Worm (Caenorhabditis elegans) whole organism, young adult: Measurements from ENCODE around the gene dhrr-1.
A peak's percentile ranks its signal among the peaks of the same experiment; 100 is the strongest.

Experiments
- D2030.7 ChIP-seq: fragments of 200-800 bp; sonication (Bioruptor generic); IDR thresholded peaks from 2 replicates; pipeline ENCODE4 v1.3.6; 2022; ENCODE audit warnings: missing genetic modification reagents, missing genetic modification characterization, missing compliant biosample characterization
- F10E7.11 ChIP-seq: sonication (generic microtip); optimal IDR thresholded peaks from 2 replicates; lab custom pipeline; 2017; ENCODE audit warnings: mild to moderate bottlenecking, missing genetic modification characterization, moderate library complexity, missing compliant biosample characterization
- F37B4.10 ChIP-seq: fragments of 200-800 bp; sonication (Bioruptor generic); IDR thresholded peaks from 2 replicates; pipeline ENCODE4 v1.3.6; 2022; ENCODE audit warnings: missing genetic modification characterization, missing compliant biosample characterization
- F49E8.2 ChIP-seq: sonication (generic microtip); optimal IDR thresholded peaks from 3 replicates; lab custom pipeline; 2017; ENCODE audit warnings: missing genetic modification characterization, mild to moderate bottlenecking, missing compliant biosample characterization, antibody characterized with exemption, moderate library complexity; ENCODE audit not compliant: insufficient read depth
- F52B5.7 ChIP-seq: sonication (generic microtip); optimal IDR thresholded peaks from 2 replicates; lab custom pipeline; 2016; ENCODE audit warnings: mild to moderate bottlenecking, missing genetic modification characterization, missing compliant biosample characterization
- F55B11.4 ChIP-seq: sonication (generic microtip); optimal IDR thresholded peaks from 2 replicates; lab custom pipeline; 2016; ENCODE audit warnings: missing compliant biosample characterization, missing genetic modification characterization, borderline replicate concordance; ENCODE audit not compliant: insufficient read depth
- Y53G8AR.9 ChIP-seq: fragments of 200-800 bp; sonication (Bioruptor generic); conservative IDR thresholded peaks from 2 replicates; pipeline ENCODE4 v1.3.6; 2022; ENCODE audit warnings: missing genetic modification reagents, missing genetic modification characterization, missing compliant biosample characterization
- Y79H2A.3 ChIP-seq: fragments of 200-800 bp; sonication (Bioruptor generic); conservative IDR thresholded peaks from 2 replicates; pipeline ENCODE4 v1.3.6; 2022; ENCODE audit warnings: missing genetic modification reagents, missing genetic modification characterization, missing compliant biosample characterization
- ZK185.1 ChIP-seq: sonication (generic microtip); optimal IDR thresholded peaks from 2 replicates; lab custom pipeline; 2016; ENCODE audit warnings: mild to moderate bottlenecking, missing genetic modification characterization, missing compliant biosample characterization; ENCODE audit not compliant: poor library complexity, severe bottlenecking
- aptf-2 ChIP-seq: fragments of 200-800 bp; sonication (Bioruptor generic); conservative IDR thresholded peaks from 2 replicates; pipeline ENCODE4 v1.3.6; 2022; ENCODE audit warnings: missing genetic modification reagents, missing genetic modification characterization, missing compliant biosample characterization
- atf-7 ChIP-seq: sonication (generic microtip); optimal IDR thresholded peaks from 2 replicates; lab custom pipeline; 2017; ENCODE audit warnings: mild to moderate bottlenecking, missing genetic modification characterization, missing compliant biosample characterization
- attf-5 ChIP-seq: fragments of 200-800 bp; sonication (Bioruptor generic); optimal IDR thresholded peaks from 2 replicates; lab custom pipeline; 2018; ENCODE audit warnings: mild to moderate bottlenecking, missing genetic modification characterization, missing compliant biosample characterization
- attf-6 ChIP-seq: fragments of 200-800 bp; sonication (Bioruptor generic); IDR thresholded peaks from 2 replicates; pipeline ENCODE4 v1.3.6; 2022; ENCODE audit warnings: missing genetic modification reagents, missing genetic modification characterization, missing compliant biosample characterization
- bed-1 ChIP-seq: fragments of 200-800 bp; sonication (Bioruptor generic); IDR thresholded peaks from 2 replicates; pipeline ENCODE4 v1.3.6; 2022; ENCODE audit warnings: missing genetic modification reagents, missing genetic modification characterization, missing compliant biosample characterization
- bed-2 ChIP-seq: fragments of 200-800 bp; sonication (Bioruptor generic); IDR thresholded peaks from 2 replicates; pipeline ENCODE4 v1.3.6; 2022; ENCODE audit warnings: missing genetic modification reagents, missing genetic modification characterization, missing compliant biosample characterization
- ceh-58 ChIP-seq: fragments of 200-800 bp; sonication (Bioruptor generic); IDR thresholded peaks from 2 replicates; pipeline ENCODE4 v1.3.6; 2022; ENCODE audit warnings: missing genetic modification characterization, missing compliant biosample characterization
- dox-1 ChIP-seq: fragments of 200-800 bp; sonication (Bioruptor generic); IDR thresholded peaks from 2 replicates; pipeline ENCODE4 v1.3.6; 2022; ENCODE audit warnings: missing genetic modification reagents, missing genetic modification characterization, missing compliant biosample characterization
- egrh-3 ChIP-seq: fragments of 200-800 bp; sonication (Bioruptor generic); IDR thresholded peaks from 2 replicates; pipeline ENCODE4 v1.3.6; 2022; ENCODE audit warnings: missing genetic modification reagents, missing genetic modification characterization, missing compliant biosample characterization
- ekl-4 ChIP-seq: fragments of 200-800 bp; sonication (Bioruptor generic); IDR thresholded peaks from 2 replicates; pipeline ENCODE4 v1.3.6; 2022; ENCODE audit warnings: missing genetic modification reagents, missing genetic modification characterization, missing compliant biosample characterization
- hlh-12 ChIP-seq: sonication (generic microtip); optimal IDR thresholded peaks from 2 replicates; lab custom pipeline; 2016; ENCODE audit warnings: missing genetic modification characterization, missing compliant biosample characterization
- hlh-26 ChIP-seq: fragments of 200-800 bp; sonication (Bioruptor generic); conservative IDR thresholded peaks from 2 replicates; pipeline ENCODE4 v1.3.6; 2022; ENCODE audit warnings: missing genetic modification reagents, missing genetic modification characterization, missing compliant biosample characterization
- hmg-20 ChIP-seq: fragments of 200-800 bp; sonication (Bioruptor generic); IDR thresholded peaks from 2 replicates; pipeline ENCODE4 v1.3.6; 2022; ENCODE audit warnings: missing genetic modification reagents, missing genetic modification characterization, missing compliant biosample characterization
- hrde-1 ChIP-seq: sonication (generic microtip); optimal IDR thresholded peaks from 2 replicates; lab custom pipeline; 2016; ENCODE audit warnings: missing genetic modification characterization, mild to moderate bottlenecking, missing compliant biosample characterization, moderate library complexity, missing genotype, missing genetic modification reagents, borderline replicate concordance
- hsf-1 ChIP-seq: fragments of 200-800 bp; sonication (Bioruptor generic); IDR thresholded peaks from 2 replicates; pipeline ENCODE4 v1.3.6; 2022; ENCODE audit warnings: missing genetic modification reagents, missing genetic modification characterization, missing compliant biosample characterization
- let-607 ChIP-seq, 2 experiments: fragments of 200-800 bp in 1 of 2; sonication (Bioruptor generic) in 1 of 2; sonication (generic microtip) in 1 of 2; optimal IDR thresholded peaks; 2 replicates each; lab custom pipeline; 2016 to 2018; ENCODE audit warnings: mild to moderate bottlenecking in 2 of 2, missing compliant biosample characterization in 2 of 2, missing genetic modification characterization in 2 of 2, moderate library complexity in 2 of 2, missing genotype in 1 of 2
- lin-54 ChIP-seq: fragments of 200-800 bp; sonication (Bioruptor generic); optimal IDR thresholded peaks from 2 replicates; lab custom pipeline; 2018; ENCODE audit warnings: mild to moderate bottlenecking, missing genetic modification characterization, missing compliant biosample characterization
- lir-1 ChIP-seq: fragments of 200-800 bp; sonication (Bioruptor generic); conservative IDR thresholded peaks from 2 replicates; pipeline ENCODE4 v1.3.6; 2022; ENCODE audit warnings: missing genetic modification reagents, missing genetic modification characterization, missing compliant biosample characterization
- lsl-1 ChIP-seq: fragments of 200-800 bp; sonication (Bioruptor generic); optimal IDR thresholded peaks from 2 replicates; lab custom pipeline; 2018; ENCODE audit warnings: mild to moderate bottlenecking, missing genetic modification characterization, moderate library complexity, missing compliant biosample characterization
- madf-10 ChIP-seq: sonication (generic microtip); optimal IDR thresholded peaks from 2 replicates; lab custom pipeline; 2016; ENCODE audit warnings: mild to moderate bottlenecking, missing genetic modification characterization, missing compliant biosample characterization
- madf-8 ChIP-seq: fragments of 200-800 bp; sonication (Bioruptor generic); conservative IDR thresholded peaks from 2 replicates; pipeline ENCODE4 v1.3.6; 2022; ENCODE audit warnings: missing genetic modification reagents, missing genetic modification characterization, missing compliant biosample characterization
- mel-28 ChIP-seq: sonication (generic microtip); optimal IDR thresholded peaks from 2 replicates; lab custom pipeline; 2016; ENCODE audit warnings: borderline replicate concordance, mild to moderate bottlenecking, missing genetic modification characterization, missing compliant biosample characterization
- nfya-1 ChIP-seq: sonication (generic microtip); optimal IDR thresholded peaks from 2 replicates; lab custom pipeline; 2017; ENCODE audit warnings: antibody characterized with exemption, missing compliant biosample characterization, missing genetic modification characterization, borderline replicate concordance; ENCODE audit not compliant: insufficient read depth
- nfya-2 ChIP-seq: fragments of 200-800 bp; sonication (Bioruptor generic); IDR thresholded peaks from 2 replicates; pipeline ENCODE4 v1.3.6; 2022; ENCODE audit warnings: missing genetic modification reagents, missing genetic modification characterization, missing compliant biosample characterization
- nfyb-1 ChIP-seq: fragments of 200-800 bp; sonication (Bioruptor generic); IDR thresholded peaks from 2 replicates; pipeline ENCODE4 v1.3.6; 2022; ENCODE audit warnings: missing genetic modification reagents, missing genetic modification characterization, missing compliant biosample characterization
- nhr-120 ChIP-seq: fragments of 200-800 bp; sonication (Bioruptor generic); IDR thresholded peaks from 2 replicates; pipeline ENCODE4 v1.3.6; 2022; ENCODE audit warnings: missing genetic modification characterization, missing compliant biosample characterization
- rpc-1 ChIP-seq, 2 experiments: fragments of 150-350 bp in 1 of 2; sonication (generic microtip) in 1 of 2; optimal IDR thresholded peaks; 2 replicates each; lab custom pipeline; 2014 to 2018; ENCODE audit warnings: missing biosample characterization in 1 of 2, missing genetic modification characterization in 1 of 2, missing genetic modification reagents in 1 of 2, missing genotype in 1 of 2
- somi-1 ChIP-seq: fragments of 200-800 bp; sonication (Bioruptor generic); optimal IDR thresholded peaks from 2 replicates; lab custom pipeline; 2018; ENCODE audit warnings: mild to moderate bottlenecking, missing genetic modification characterization, missing compliant biosample characterization
- sptf-2 ChIP-seq: fragments of 200-800 bp; sonication (Bioruptor generic); optimal IDR thresholded peaks from 2 replicates; lab custom pipeline; 2018; ENCODE audit warnings: mild to moderate bottlenecking, missing genetic modification characterization, missing compliant biosample characterization
- tbp1 ChIP-seq: fragments of 200-800 bp; sonication (Bioruptor generic); optimal IDR thresholded peaks from 2 replicates; lab custom pipeline; 2018; ENCODE audit warnings: mild to moderate bottlenecking, missing genetic modification characterization, missing compliant biosample characterization
- tlf-1 ChIP-seq: fragments of 200-800 bp; sonication (Bioruptor generic); optimal IDR thresholded peaks from 2 replicates; lab custom pipeline; 2018; ENCODE audit warnings: mild to moderate bottlenecking, missing genetic modification characterization, missing compliant biosample characterization
- unc-130 ChIP-seq: sonication (generic microtip); optimal IDR thresholded peaks from 2 replicates; lab custom pipeline; 2016; ENCODE audit warnings: missing genetic modification reagents, missing genetic modification characterization, missing compliant biosample characterization
- zim-3 ChIP-seq: sonication (generic microtip); optimal IDR thresholded peaks from 2 replicates; lab custom pipeline; 2017; ENCODE audit warnings: mild to moderate bottlenecking, missing genetic modification characterization, moderate library complexity, missing compliant biosample characterization
- ztf-18 ChIP-seq: sonication (generic microtip); optimal IDR thresholded peaks from 2 replicates; lab custom pipeline; 2016; ENCODE audit warnings: missing genotype, mild to moderate bottlenecking, missing genetic modification characterization, missing compliant biosample characterization
- ztf-26 ChIP-seq: sonication (generic microtip); optimal IDR thresholded peaks from 2 replicates; lab custom pipeline; 2017; ENCODE audit warnings: missing genetic modification characterization, missing compliant biosample characterization
- ztf-28 ChIP-seq: fragments of 200-800 bp; sonication (Bioruptor generic); IDR thresholded peaks from 2 replicates; pipeline ENCODE4 v1.3.6; 2022; ENCODE audit warnings: missing genetic modification reagents, missing genetic modification characterization, missing compliant biosample characterization

dhrr-1 gene

DNA sequence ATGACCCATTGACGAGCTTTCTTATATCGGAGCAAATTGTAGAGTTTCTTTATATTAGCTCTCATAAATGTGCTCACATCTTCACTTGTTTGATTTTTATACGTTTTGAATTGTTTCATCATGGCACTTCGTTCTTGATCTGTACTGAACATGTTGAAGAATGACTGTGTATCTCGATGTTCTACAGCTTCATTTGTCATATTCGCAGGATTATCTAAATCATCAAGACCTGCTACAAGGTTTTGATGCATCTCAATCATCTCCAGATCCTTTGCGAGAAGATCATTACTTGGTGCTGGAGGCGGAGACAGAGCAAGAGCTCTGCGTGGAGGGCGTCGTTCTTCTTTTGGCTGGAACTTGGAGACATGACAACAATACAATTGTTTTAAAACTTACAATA is 41.2 kb upstream of the dhrr-1 start:
- no peak for TF ChIP-seq ztf-26 (tag; lab: Kevin White, UChicago)
- no peak for TF ChIP-seq tlf-1 (GFP tag; lab: Kevin White, UChicago)
- no peak for TF ChIP-seq ceh-58 (GFP tag; lab: Robert Waterston, UW)
- no peak for TF ChIP-seq dox-1 (GFP tag; lab: Robert Waterston, UW)
- no peak for TF ChIP-seq atf-7 (tag; lab: Kevin White, UChicago)
- no peak for TF ChIP-seq hlh-12 (tag; lab: Kevin White, UChicago)
- TF ChIP-seq aptf-2 (GFP tag; lab: Robert Waterston, UW) = no peak
- no peak for TF ChIP-seq zim-3 (tag; lab: Kevin White, UChicago)
- no peak for TF ChIP-seq hlh-26
- no peak for TF ChIP-seq madf-10 (tag; lab: Kevin White, UChicago)

DNA sequence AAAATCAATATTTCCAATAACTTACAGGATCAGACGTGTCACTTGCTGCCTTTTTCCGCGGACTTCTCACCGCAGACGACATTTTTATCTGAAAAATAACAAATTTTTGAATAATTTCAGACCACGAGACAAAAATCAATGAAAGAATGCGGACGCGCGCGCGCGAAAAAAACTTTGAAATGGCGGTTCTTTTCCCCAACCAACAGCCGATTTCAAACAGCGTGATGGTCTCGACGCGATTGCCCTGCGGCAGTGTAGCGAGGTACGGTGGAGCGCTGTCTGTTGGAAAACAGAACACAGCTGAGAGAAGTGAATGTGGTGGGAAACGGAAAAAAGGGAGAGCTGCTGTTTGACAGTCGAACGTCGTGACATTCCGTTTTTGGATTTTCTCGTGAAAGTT is 40.4 kb upstream of the dhrr-1 start, which contains the start of gene lin-9:
TSS of gene lin-9 (minus strand) at position 88 of the 400 bp plus-strand sequence.
- TF ChIP-seq F52B5.7 (tag; lab: Kevin White, UChicago) (no peak), ekl-4 (GFP tag; lab: Robert Waterston, UW) (peak; percentile 96), nhr-120 (GFP tag; lab: Robert Waterston, UW) (no peak), hsf-1 (GFP tag; lab: Robert Waterston, UW) (peak; percentile 93), F49E8.2 (tag; lab: Kevin White, UChicago) (peak; percentile 59), madf-8 (GFP tag; lab: Robert Waterston, UW) (peak; percentile 98), lsl-1 (GFP tag; lab: Kevin White, UChicago) (peak; percentile 97), unc-130 (GFP tag; lab: Kevin White, UChicago) (peak; percentile 93), mel-28 (tag; lab: Kevin White, UChicago) (no peak), bed-1 (no peak), F37B4.10 (GFP tag; lab: Robert Waterston, UW) (peak; percentile 91; the same call in 1 of the 2 replicates), tbp1 (GFP tag; lab: Kevin White, UChicago) (peak; percentile 75), F55B11.4 (no peak), attf-5 (peak; percentile 95), lin-54 (GFP tag; lab: Kevin White, UChicago) (peak; percentile 99), nfya-1 (tag; lab: Kevin White, UChicago) (no peak), D2030.7 (GFP tag; lab: Robert Waterston, UW) (peak; percentile 95), nfyb-1 (GFP tag; lab: Robert Waterston, UW) (peak; percentile 98), egrh-3 (peak; percentile 82), F10E7.11 (peak; percentile 49), sptf-2 (GFP tag; lab: Kevin White, UChicago) (no peak), hmg-20 (GFP tag; lab: Robert Waterston, UW) (peak; percentile 91), ztf-18 (tag; lab: Kevin White, UChicago) (peak; percentile 87), nfya-2 (GFP tag; lab: Robert Waterston, UW) (0 out of 2 replicates have a peak, but pooled peaks have one; percentile 89), bed-2 (peak; percentile 91), ztf-26 (tag; lab: Kevin White, UChicago) (peak; percentile 93), ZK185.1 (tag; lab: Kevin White, UChicago) (peak; percentile 91), let-607 (tag; optimal IDR thresholded peaks at IDR 0.05; lab: Kevin White, UChicago) (peak; percentile 88 to 91), somi-1 (peak; percentile 65), dox-1 (GFP tag; lab: Robert Waterston, UW) (peak; percentile 99), lir-1 (GFP tag; lab: Robert Waterston, UW) (peak; percentile 78), Y79H2A.3 (GFP tag; lab: Robert Waterston, UW) (peak; percentile 82), hrde-1 (tag; lab: Kevin White, UChicago) (peak; percentile 85), rpc-1 (optimal IDR thresholded peaks at IDR 0.05; lab: Kevin White, UChicago) (no peak), rpc-1 (tag; optimal IDR thresholded peaks at IDR 0.05; lab: Kevin White, UChicago) (no peak), attf-6 (GFP tag; lab: Robert Waterston, UW) (0 out of 2 replicates have a peak, but pooled peaks have one; percentile 45), ztf-28 (GFP tag; lab: Robert Waterston, UW) (peak; percentile 74; the same call in 1 of the 2 replicates), aptf-2 (GFP tag; lab: Robert Waterston, UW) (peak; percentile 84), ceh-58 (GFP tag; lab: Robert Waterston, UW) (no peak), Y53G8AR.9 (GFP tag; lab: Robert Waterston, UW) (peak; percentile 98)
